Worm (Caenorhabditis elegans) whole organism, L1 larva: ENCODE results near the gene oac-31.

ENCODE experiments used
- C04F5.9 ChIP-seq: sonication (generic microtip); optimal IDR thresholded peaks from 2 replicates; lab custom pipeline; 2016; ENCODE audit warnings: missing genetic modification characterization, missing compliant biosample characterization
- C34B4.2 ChIP-seq: sonication (generic microtip); optimal IDR thresholded peaks from 2 replicates; lab custom pipeline; 2017; ENCODE audit warnings: mild to moderate bottlenecking, missing genetic modification characterization, missing compliant biosample characterization
- F16B12.6 ChIP-seq: fragments of 150-350 bp; optimal IDR thresholded peaks from 2 replicates; lab custom pipeline; 2014; ENCODE audit warnings: missing biosample characterization, missing genetic modification characterization
- aha-1 ChIP-seq: fragments of 150-350 bp; optimal IDR thresholded peaks from 2 replicates; lab custom pipeline; 2014; ENCODE audit warnings: missing biosample characterization, missing genetic modification characterization
- ceh-8 ChIP-seq: fragments of 200-800 bp; sonication (Bioruptor generic); optimal IDR thresholded peaks from 2 replicates; lab custom pipeline; 2018; ENCODE audit warnings: mild to moderate bottlenecking, missing genetic modification characterization, moderate library complexity, missing compliant biosample characterization
- efl-1 ChIP-seq, 4 experiments: fragments of 150-350 bp; optimal IDR thresholded peaks in 3 of 4; peaks in 1 of 4; 1 replicate in 1 of 4; 2 replicates in 3 of 4; lab custom pipeline; 2014; ENCODE audit warnings: missing biosample characterization in 2 of 4, missing genetic modification characterization in 2 of 4, missing genetic modification reagents in 2 of 4
- egl-13 ChIP-seq: sonication (generic microtip); optimal IDR thresholded peaks from 2 replicates; lab custom pipeline; 2016; ENCODE audit warnings: missing genotype, missing genetic modification reagents, missing genetic modification characterization, missing compliant biosample characterization
- egl-27 ChIP-seq, 2 experiments: fragments of 150-350 bp in 1 of 2; sonication (generic microtip); optimal IDR thresholded peaks; 3 replicates each; lab custom pipeline; 2017 to 2018; ENCODE audit warnings: missing biosample characterization in 2 of 2, missing genetic modification characterization in 2 of 2, missing genetic modification reagents in 2 of 2
- elt-2 ChIP-seq: sonication (generic microtip); optimal IDR thresholded peaks from 2 replicates; lab custom pipeline; 2016; ENCODE audit warnings: missing genetic modification characterization, mild to moderate bottlenecking, inconsistent platforms, missing compliant biosample characterization, missing genetic modification reagents
- ets-5 ChIP-seq: fragments of 200-800 bp; sonication (Bioruptor generic); IDR thresholded peaks from 2 replicates; pipeline ENCODE4 v1.3.6; 2022; ENCODE audit warnings: missing genetic modification characterization, missing compliant biosample characterization
- fkh-10 ChIP-seq: sonication (generic microtip); optimal IDR thresholded peaks from 2 replicates; lab custom pipeline; 2017; ENCODE audit warnings: missing biosample characterization, missing genetic modification reagents, missing genetic modification characterization
- hlh-17 ChIP-seq: fragments of 200-800 bp; sonication (Bioruptor generic); optimal IDR thresholded peaks from 2 replicates; lab custom pipeline; 2018; ENCODE audit warnings: missing genetic modification characterization, mild to moderate bottlenecking, missing compliant biosample characterization, moderate library complexity, borderline replicate concordance
- hlh-4 ChIP-seq: sonication (generic microtip); optimal IDR thresholded peaks from 2 replicates; lab custom pipeline; 2016; ENCODE audit warnings: mild to moderate bottlenecking, missing genetic modification characterization, missing compliant biosample characterization
- lin-15B ChIP-seq: fragments of 150-350 bp; sonication (generic microtip); optimal IDR thresholded peaks from 3 replicates; lab custom pipeline; 2014; ENCODE audit warnings: missing biosample characterization, missing genetic modification characterization
- lin-35 ChIP-seq, 2 experiments: fragments of 150-350 bp; optimal IDR thresholded peaks; 2 replicates each; lab custom pipeline; 2014; ENCODE audit warnings: missing biosample characterization in 2 of 2, missing genetic modification characterization in 2 of 2, missing genetic modification reagents in 2 of 2
- lin-39 ChIP-seq: fragments of 150-350 bp; optimal IDR thresholded peaks from 2 replicates; lab custom pipeline; 2014; ENCODE audit warnings: missing biosample characterization, missing genetic modification reagents, missing genetic modification characterization
- lsy-2 ChIP-seq, 2 experiments: fragments of 150-350 bp; optimal IDR thresholded peaks; 2 replicates each; lab custom pipeline; 2014; ENCODE audit warnings: missing biosample characterization in 2 of 2, missing genetic modification characterization in 2 of 2
- nhr-11 ChIP-seq: fragments of 150-350 bp; optimal IDR thresholded peaks from 2 replicates; lab custom pipeline; 2014; ENCODE audit warnings: missing biosample characterization, missing genetic modification characterization
- nhr-12 ChIP-seq: sonication (generic microtip); optimal IDR thresholded peaks from 2 replicates; lab custom pipeline; 2017; ENCODE audit warnings: missing biosample characterization, missing genetic modification characterization
- nhr-19 ChIP-seq: fragments of 200-800 bp; sonication (Bioruptor generic); conservative IDR thresholded peaks from 2 replicates; pipeline ENCODE4 v1.3.6; 2022; ENCODE audit warnings: missing genetic modification characterization, missing compliant biosample characterization
- nhr-20 ChIP-seq: sonication (generic microtip); optimal IDR thresholded peaks from 2 replicates; lab custom pipeline; 2016; ENCODE audit warnings: mild to moderate bottlenecking, missing genetic modification characterization, missing compliant biosample characterization
- nhr-237 ChIP-seq: fragments of 150-350 bp; optimal IDR thresholded peaks from 2 replicates; lab custom pipeline; 2014; ENCODE audit warnings: missing biosample characterization, missing genetic modification characterization
- nhr-28 ChIP-seq: fragments of 150-350 bp; optimal IDR thresholded peaks from 2 replicates; lab custom pipeline; 2014; ENCODE audit warnings: missing biosample characterization, missing genetic modification characterization
- nhr-47 ChIP-seq: sonication (generic microtip); optimal IDR thresholded peaks from 2 replicates; lab custom pipeline; 2016; ENCODE audit warnings: mild to moderate bottlenecking, missing genetic modification characterization, moderate library complexity, missing compliant biosample characterization
- nhr-84 ChIP-seq: sonication (generic microtip); optimal IDR thresholded peaks from 2 replicates; lab custom pipeline; 2017; ENCODE audit warnings: missing biosample characterization, missing genetic modification characterization
- nhr-85 ChIP-seq: sonication (generic microtip); peaks from one replicate; lab custom pipeline; 2016; ENCODE audit warnings: missing genetic modification characterization, inconsistent platforms, missing compliant biosample characterization
- pag-3 ChIP-seq: sonication (generic microtip); optimal IDR thresholded peaks from 2 replicates; lab custom pipeline; 2017; ENCODE audit warnings: missing genetic modification characterization, mild to moderate bottlenecking, missing compliant biosample characterization, antibody characterized with exemption, borderline replicate concordance; ENCODE audit not compliant: insufficient read depth
- snpc-4 ChIP-seq: fragments of 150-350 bp; optimal IDR thresholded peaks from 2 replicates; lab custom pipeline; 2014; ENCODE audit warnings: missing biosample characterization, missing genetic modification characterization
- snu-23 ChIP-seq: sonication (generic microtip); optimal IDR thresholded peaks from 2 replicates; lab custom pipeline; 2016; ENCODE audit warnings: missing genetic modification characterization, missing compliant biosample characterization
- sox-4 ChIP-seq: sonication (generic microtip); optimal IDR thresholded peaks from 2 replicates; lab custom pipeline; 2016; ENCODE audit warnings: missing genetic modification characterization, missing compliant biosample characterization
- sup-37 ChIP-seq: fragments of 200-800 bp; sonication (Bioruptor generic); optimal IDR thresholded peaks from 2 replicates; lab custom pipeline; 2018; ENCODE audit warnings: mild to moderate bottlenecking, missing genetic modification characterization, missing compliant biosample characterization
- unc-98 ChIP-seq: fragments of 200-800 bp; sonication (Bioruptor generic); IDR thresholded peaks from 2 replicates; pipeline ENCODE4 v1.3.6; 2022; ENCODE audit warnings: missing genetic modification characterization, missing compliant biosample characterization
- ztf-4 ChIP-seq: fragments of 150-350 bp; optimal IDR thresholded peaks from 2 replicates; lab custom pipeline; 2014; ENCODE audit warnings: missing biosample characterization, missing genetic modification characterization

Gene oac-31

DNA sequence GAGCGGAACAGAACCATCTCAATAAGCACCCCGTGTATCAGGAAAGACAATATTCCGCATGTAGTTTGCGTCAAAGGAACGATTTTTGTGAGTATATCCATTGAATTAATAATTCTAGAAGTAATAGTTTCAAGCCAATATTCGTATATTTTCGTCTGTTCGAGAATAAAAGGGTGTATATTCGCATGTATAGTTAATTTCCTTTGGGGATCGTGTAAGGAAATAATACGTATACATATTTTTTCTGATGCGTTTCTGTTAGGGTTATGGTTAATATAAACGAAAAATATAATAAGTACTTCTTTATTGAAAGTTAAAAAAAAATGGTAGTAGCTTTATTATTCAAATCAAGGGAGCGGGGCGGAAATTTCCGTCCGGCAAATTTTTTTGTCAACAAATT is 13.7 kb downstream of the oac-31 start, which contains the start of gene str-236:
str-236 (minus strand) TSS at position 101 of the 400 bp plus-strand sequence.
- TF ChIP-seq nhr-28 (tag; lab: Kevin White, UChicago), result no peak
- TF ChIP-seq ets-5, result no peak
- no peak for TF ChIP-seq sox-4 (tag; lab: Kevin White, UChicago)
- no peak for TF ChIP-seq sup-37 (GFP tag; lab: Kevin White, UChicago)
- no peak for TF ChIP-seq lsy-2 (tag; optimal IDR thresholded peaks at IDR 0.05; lab: Kevin White, UChicago)
- no peak for TF ChIP-seq egl-13 (tag; lab: Kevin White, UChicago)
- no peak for TF ChIP-seq lin-35 (GFP tag; optimal IDR thresholded peaks at IDR 0.05; lab: Kevin White, UChicago)
- TF ChIP-seq nhr-237 (tag; lab: Kevin White, UChicago), result no peak
- no peak for TF ChIP-seq ceh-8 (GFP tag; lab: Kevin White, UChicago)
- no peak for TF ChIP-seq ztf-4 (tag; lab: Kevin White, UChicago)
- no peak for TF ChIP-seq unc-98 (GFP tag; lab: Robert Waterston, UW)
- no peak for TF ChIP-seq C34B4.2 (tag; lab: Kevin White, UChicago)
- TF ChIP-seq egl-27 (tag; optimal IDR thresholded peaks at IDR 0.05; lab: Kevin White, UChicago), result no peak
- no peak for TF ChIP-seq snpc-4 (tag; lab: Kevin White, UChicago)
- no peak for TF ChIP-seq nhr-20 (tag; lab: Kevin White, UChicago)
- TF ChIP-seq lin-39 (tag; lab: Kevin White, UChicago), result no peak
- TF ChIP-seq fkh-10 (GFP tag; lab: Kevin White, UChicago), result no peak
- TF ChIP-seq hlh-4, result no peak
- TF ChIP-seq nhr-11 (tag; lab: Kevin White, UChicago), result no peak

DNA sequence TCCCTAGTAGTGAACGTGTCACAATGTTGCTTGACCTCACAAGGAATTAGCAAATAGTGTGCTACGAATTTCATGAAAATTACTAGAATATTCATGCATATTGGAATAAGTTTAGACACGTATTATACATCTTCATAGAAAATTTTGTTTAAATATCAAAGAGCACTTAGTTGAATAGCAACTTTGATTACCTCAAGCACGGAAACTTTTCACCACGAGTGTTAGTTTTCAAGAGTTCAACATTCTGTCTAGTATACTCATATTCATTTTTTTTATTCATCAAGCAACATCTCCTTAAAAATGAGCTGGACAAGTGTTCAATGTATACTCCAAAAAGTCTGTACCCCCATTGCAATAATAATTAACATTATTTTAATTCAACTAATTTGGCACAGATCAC is 19.2 kb downstream of the oac-31 start, which contains the start of gene str-243:
str-243 (plus strand) TSS at position 301 of the 400 bp plus-strand sequence.
- TF ChIP-seq efl-1 (optimal IDR thresholded peaks at IDR 0.05; lab: Kevin White, UChicago), result no peak
- peak in 1 of 2 experiments; percentile 9 for TF ChIP-seq efl-1 (GFP tag; optimal IDR thresholded peaks at IDR 0.05 in 1 of 2; lab: Kevin White, UChicago)
- TF ChIP-seq F16B12.6, result no peak

DNA sequence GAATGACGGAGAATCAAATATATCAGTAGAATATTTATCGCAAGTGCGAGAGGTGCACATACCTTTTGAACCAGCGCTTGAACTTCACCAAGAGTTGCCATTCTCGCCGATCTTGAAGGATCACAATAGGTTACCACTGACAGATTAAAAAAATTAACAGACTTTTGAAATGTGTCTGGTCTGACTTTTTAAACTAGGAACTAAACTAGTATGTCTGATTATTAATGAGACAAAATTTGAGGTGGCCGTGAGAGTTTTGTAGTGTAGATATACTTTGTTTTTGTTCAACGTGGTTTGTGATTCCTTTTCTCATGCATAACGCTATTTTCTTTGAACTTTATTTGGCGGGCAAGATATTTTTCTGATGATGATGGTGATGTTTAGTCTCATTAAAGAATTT is 19.8 kb downstream of the oac-31 start, which contains the start of gene str-240:
str-240 (minus strand) TSS at position 101 of the 400 bp plus-strand sequence.
- TF ChIP-seq nhr-19 (GFP tag; lab: Robert Waterston, UW) (no peak), elt-2 (tag; lab: Kevin White, UChicago) (no peak), hlh-17 (GFP tag; lab: Kevin White, UChicago) (no peak), nhr-47 (no peak), nhr-12 (tag; lab: Kevin White, UChicago) (no peak), lin-35 (GFP tag; optimal IDR thresholded peaks at IDR 0.05; lab: Kevin White, UChicago) (no peak), nhr-85 (tag; lab: Kevin White, UChicago) (no peak), nhr-84 (tag; lab: Kevin White, UChicago) (no peak), aha-1 (tag; lab: Kevin White, UChicago) (no peak), lin-15B (tag; lab: Kevin White, UChicago) (no peak), C04F5.9 (no peak), snu-23 (GFP tag; lab: Kevin White, UChicago) (no peak), efl-1 (optimal IDR thresholded peaks at IDR 0.05; lab: Kevin White, UChicago) (no peak), efl-1 (GFP tag; optimal IDR thresholded peaks at IDR 0.05 in 1 of 2; lab: Kevin White, UChicago) (no peak), C34B4.2 (tag; lab: Kevin White, UChicago) (no peak)

DNA sequence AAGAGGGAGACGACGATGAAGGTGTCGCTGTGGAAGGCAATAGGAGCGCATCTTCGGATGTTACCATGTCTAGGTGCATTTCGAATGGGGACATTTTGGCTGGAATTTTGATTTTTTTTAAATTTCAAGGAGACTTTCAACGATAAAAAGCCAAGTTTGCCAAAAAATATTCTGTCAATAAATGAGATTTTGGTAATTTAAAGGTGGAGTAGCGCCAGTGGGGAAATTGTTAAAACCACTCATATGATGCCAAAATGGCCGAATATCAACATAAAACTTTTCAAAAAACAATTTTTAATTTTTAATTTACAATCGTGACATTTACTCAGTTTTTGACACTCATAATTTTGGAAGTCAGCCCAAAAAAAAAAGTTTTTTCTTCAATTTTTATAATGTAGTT is 30.1 kb downstream of the oac-31 start, which contains the start of gene nhr-260:
nhr-260 (minus strand) TSS at position 101 of the 400 bp plus-strand sequence.
- no peak for TF ChIP-seq efl-1 (optimal IDR thresholded peaks at IDR 0.05; lab: Kevin White, UChicago)
- TF ChIP-seq efl-1 (GFP tag; optimal IDR thresholded peaks at IDR 0.05 in 1 of 2; lab: Kevin White, UChicago), result peak in 1 of 2 experiments; percentile 78
- no peak for TF ChIP-seq nhr-19 (GFP tag; lab: Robert Waterston, UW)
- TF ChIP-seq hlh-4, result no peak

ce11 chrV:1505995-1506394 is 35.7 kb downstream of the oac-31 start, which contains the start of gene sru-28:
sru-28 (plus strand) TSS chrV:1506295.
- no peak for TF ChIP-seq pag-3 (tag; lab: Kevin White, UChicago)
